Worm (Caenorhabditis elegans) whole organism, young adult: ENCODE data around the gene R01H10.4.

Experiments
- B0261.1 ChIP-seq: sonication (generic microtip); optimal IDR thresholded peaks from 2 replicates; lab custom pipeline; 2016; ENCODE audit warnings: mild to moderate bottlenecking, missing genetic modification characterization, moderate library complexity, missing compliant biosample characterization
- D2030.7 ChIP-seq: fragments of 200-800 bp; sonication (Bioruptor generic); IDR thresholded peaks from 2 replicates; pipeline ENCODE4 v1.3.6; 2022; ENCODE audit warnings: missing genetic modification reagents, missing genetic modification characterization, missing compliant biosample characterization
- F22D6.2 ChIP-seq: sonication (generic microtip); optimal IDR thresholded peaks from 2 replicates; lab custom pipeline; 2016; ENCODE audit warnings: mild to moderate bottlenecking, missing genetic modification characterization, missing compliant biosample characterization
- F23B12.7 ChIP-seq: sonication (generic microtip); optimal IDR thresholded peaks from 2 replicates; lab custom pipeline; 2017; ENCODE audit warnings: missing genetic modification characterization, mild to moderate bottlenecking, missing compliant biosample characterization, antibody characterized with exemption, moderate library complexity; ENCODE audit not compliant: insufficient read depth
- F33H1.4 ChIP-seq: fragments of 200-800 bp; sonication (Bioruptor generic); IDR thresholded peaks from 2 replicates; pipeline ENCODE4 v1.3.6; 2022; ENCODE audit warnings: missing genetic modification reagents, missing genetic modification characterization, missing compliant biosample characterization
- F37B4.10 ChIP-seq: fragments of 200-800 bp; sonication (Bioruptor generic); IDR thresholded peaks from 2 replicates; pipeline ENCODE4 v1.3.6; 2022; ENCODE audit warnings: missing genetic modification characterization, missing compliant biosample characterization
- F52B5.7 ChIP-seq: sonication (generic microtip); optimal IDR thresholded peaks from 2 replicates; lab custom pipeline; 2016; ENCODE audit warnings: mild to moderate bottlenecking, missing genetic modification characterization, missing compliant biosample characterization
- F57A8.1 ChIP-seq: fragments of 200-800 bp; sonication (Bioruptor generic); optimal IDR thresholded peaks from 2 replicates; lab custom pipeline; 2018; ENCODE audit warnings: mild to moderate bottlenecking, missing genetic modification characterization, moderate library complexity, missing compliant biosample characterization
- K11D2.4 ChIP-seq: fragments of 200-800 bp; sonication (Bioruptor generic); IDR thresholded peaks from 2 replicates; pipeline ENCODE4 v1.3.6; 2022; ENCODE audit warnings: missing genetic modification reagents, missing genetic modification characterization, missing compliant biosample characterization
- Y53G8AR.9 ChIP-seq: fragments of 200-800 bp; sonication (Bioruptor generic); conservative IDR thresholded peaks from 2 replicates; pipeline ENCODE4 v1.3.6; 2022; ENCODE audit warnings: missing genetic modification reagents, missing genetic modification characterization, missing compliant biosample characterization
- Y67H2A.10 ChIP-seq: fragments of 200-800 bp; sonication (Bioruptor generic); conservative IDR thresholded peaks from 2 replicates; pipeline ENCODE4 v1.3.6; 2022; ENCODE audit warnings: missing genetic modification reagents, missing genetic modification characterization, missing compliant biosample characterization
- Y95B8A.8 ChIP-seq: fragments of 200-800 bp; sonication (Bioruptor generic); IDR thresholded peaks from 2 replicates; pipeline ENCODE4 v1.3.6; 2022; ENCODE audit warnings: missing genetic modification reagents, missing genetic modification characterization, missing compliant biosample characterization
- akir-1 ChIP-seq: fragments of 200-800 bp; sonication (Bioruptor generic); optimal IDR thresholded peaks from 2 replicates; lab custom pipeline; 2018; ENCODE audit warnings: mild to moderate bottlenecking, missing genetic modification characterization, moderate library complexity, missing compliant biosample characterization
- ama-1 ChIP-seq, 3 experiments: fragments of 150-350 bp in 1 of 3; sonication (generic microtip) in 2 of 3; optimal IDR thresholded peaks; 2 replicates each; lab custom pipeline; 2014 to 2018; ENCODE audit warnings: missing biosample characterization in 2 of 3, missing genetic modification characterization in 2 of 3, missing genetic modification reagents in 2 of 3
- atf-7 ChIP-seq: sonication (generic microtip); optimal IDR thresholded peaks from 2 replicates; lab custom pipeline; 2017; ENCODE audit warnings: mild to moderate bottlenecking, missing genetic modification characterization, missing compliant biosample characterization
- athp-1 ChIP-seq: sonication (generic microtip); optimal IDR thresholded peaks from 2 replicates; lab custom pipeline; 2017; ENCODE audit warnings: mild to moderate bottlenecking, missing genetic modification characterization, missing compliant biosample characterization
- bed-2 ChIP-seq: fragments of 200-800 bp; sonication (Bioruptor generic); IDR thresholded peaks from 2 replicates; pipeline ENCODE4 v1.3.6; 2022; ENCODE audit warnings: missing genetic modification reagents, missing genetic modification characterization, missing compliant biosample characterization
- cebp-1 ChIP-seq, 2 experiments: fragments of 200-800 bp in 1 of 2; sonication (Bioruptor generic) in 1 of 2; sonication (generic microtip) in 1 of 2; IDR thresholded peaks in 1 of 2; optimal IDR thresholded peaks in 1 of 2; 2 replicates each; pipeline versions ENCODE4 v1.3.6 to Lab custom; 2017 to 2022; ENCODE audit warnings: missing compliant biosample characterization in 2 of 2, missing genetic modification characterization in 2 of 2, mild to moderate bottlenecking in 1 of 2, missing genetic modification reagents in 1 of 2, moderate library complexity in 1 of 2
- ceh-79 ChIP-seq: sonication (generic microtip); optimal IDR thresholded peaks from 2 replicates; lab custom pipeline; 2017; ENCODE audit warnings: mild to moderate bottlenecking, missing genetic modification characterization, missing compliant biosample characterization
- ceh-91 ChIP-seq: fragments of 200-800 bp; sonication (Bioruptor generic); IDR thresholded peaks from 2 replicates; pipeline ENCODE4 v1.3.6; 2022; ENCODE audit warnings: missing genetic modification reagents, missing genetic modification characterization, missing compliant biosample characterization
- dox-1 ChIP-seq: fragments of 200-800 bp; sonication (Bioruptor generic); IDR thresholded peaks from 2 replicates; pipeline ENCODE4 v1.3.6; 2022; ENCODE audit warnings: missing genetic modification reagents, missing genetic modification characterization, missing compliant biosample characterization
- egl-44 ChIP-seq: fragments of 200-800 bp; sonication (Bioruptor generic); IDR thresholded peaks from 2 replicates; pipeline ENCODE4 v1.3.6; 2022; ENCODE audit warnings: missing genetic modification reagents, missing genetic modification characterization, missing compliant biosample characterization
- gei-17 ChIP-seq: fragments of 200-800 bp; sonication (Bioruptor generic); optimal IDR thresholded peaks from 2 replicates; lab custom pipeline; 2018; ENCODE audit warnings: mild to moderate bottlenecking, missing genetic modification characterization, missing compliant biosample characterization
- hlh-26 ChIP-seq: fragments of 200-800 bp; sonication (Bioruptor generic); conservative IDR thresholded peaks from 2 replicates; pipeline ENCODE4 v1.3.6; 2022; ENCODE audit warnings: missing genetic modification reagents, missing genetic modification characterization, missing compliant biosample characterization
- lag-1 ChIP-seq: fragments of 200-800 bp; sonication (Bioruptor generic); IDR thresholded peaks from 2 replicates; pipeline ENCODE4 v1.3.6; 2022; ENCODE audit warnings: missing genetic modification reagents, missing genetic modification characterization, missing compliant biosample characterization
- let-526 ChIP-seq: fragments of 200-800 bp; sonication (Bioruptor generic); IDR thresholded peaks from 2 replicates; pipeline ENCODE4 v1.3.6; 2022; ENCODE audit warnings: missing genetic modification reagents, missing genetic modification characterization, missing compliant biosample characterization
- let-607 ChIP-seq, 2 experiments: fragments of 200-800 bp in 1 of 2; sonication (Bioruptor generic) in 1 of 2; sonication (generic microtip) in 1 of 2; optimal IDR thresholded peaks; 2 replicates each; lab custom pipeline; 2016 to 2018; ENCODE audit warnings: mild to moderate bottlenecking in 2 of 2, missing compliant biosample characterization in 2 of 2, missing genetic modification characterization in 2 of 2, moderate library complexity in 2 of 2, missing genotype in 1 of 2
- lin-26 ChIP-seq: fragments of 200-800 bp; sonication (Bioruptor generic); IDR thresholded peaks from 2 replicates; pipeline ENCODE4 v1.3.6; 2022; ENCODE audit warnings: missing genetic modification reagents, missing genetic modification characterization, missing compliant biosample characterization
- lir-1 ChIP-seq: fragments of 200-800 bp; sonication (Bioruptor generic); conservative IDR thresholded peaks from 2 replicates; pipeline ENCODE4 v1.3.6; 2022; ENCODE audit warnings: missing genetic modification reagents, missing genetic modification characterization, missing compliant biosample characterization
- madf-3 ChIP-seq: fragments of 200-800 bp; sonication (Bioruptor generic); IDR thresholded peaks from 2 replicates; pipeline ENCODE4 v1.3.6; 2022; ENCODE audit warnings: missing genetic modification reagents, missing genetic modification characterization, missing compliant biosample characterization
- madf-6 ChIP-seq: fragments of 200-800 bp; sonication (Bioruptor generic); IDR thresholded peaks from 2 replicates; pipeline ENCODE4 v1.3.6; 2022; ENCODE audit warnings: missing genetic modification reagents, missing genetic modification characterization, missing compliant biosample characterization
- mcd-1 ChIP-seq: fragments of 200-800 bp; sonication (Bioruptor generic); IDR thresholded peaks from 2 replicates; pipeline ENCODE4 v1.3.6; 2022; ENCODE audit warnings: missing genetic modification reagents, missing genetic modification characterization, missing compliant biosample characterization
- mel-28 ChIP-seq: sonication (generic microtip); optimal IDR thresholded peaks from 2 replicates; lab custom pipeline; 2016; ENCODE audit warnings: borderline replicate concordance, mild to moderate bottlenecking, missing genetic modification characterization, missing compliant biosample characterization
- nhr-179 ChIP-seq: sonication (generic microtip); optimal IDR thresholded peaks from 2 replicates; lab custom pipeline; 2016; ENCODE audit warnings: mild to moderate bottlenecking, missing genetic modification characterization, missing compliant biosample characterization
- nhr-90 ChIP-seq: sonication (generic microtip); optimal IDR thresholded peaks from 2 replicates; lab custom pipeline; 2016; ENCODE audit warnings: missing genotype, mild to moderate bottlenecking, missing genetic modification characterization, missing compliant biosample characterization
- rcor-1 ChIP-seq: fragments of 200-800 bp; sonication (Bioruptor generic); IDR thresholded peaks from 2 replicates; pipeline ENCODE4 v1.3.6; 2022; ENCODE audit warnings: missing genetic modification reagents, missing genetic modification characterization, missing compliant biosample characterization
- repo-1 ChIP-seq: sonication (generic microtip); optimal IDR thresholded peaks from 2 replicates; lab custom pipeline; 2017; ENCODE audit warnings: mild to moderate bottlenecking, missing genetic modification characterization, missing compliant biosample characterization
- rpc-1 ChIP-seq, 2 experiments: fragments of 150-350 bp in 1 of 2; sonication (generic microtip) in 1 of 2; optimal IDR thresholded peaks; 2 replicates each; lab custom pipeline; 2014 to 2018; ENCODE audit warnings: missing biosample characterization in 1 of 2, missing genetic modification characterization in 1 of 2, missing genetic modification reagents in 1 of 2, missing genotype in 1 of 2
- sdz-38 ChIP-seq: sonication (generic microtip); optimal IDR thresholded peaks from 2 replicates; lab custom pipeline; 2016; ENCODE audit warnings: missing genotype, missing genetic modification characterization, missing compliant biosample characterization
- sea-2 ChIP-seq: fragments of 200-800 bp; sonication (Bioruptor generic); IDR thresholded peaks from 2 replicates; pipeline ENCODE4 v1.3.6; 2022; ENCODE audit warnings: missing genetic modification characterization, missing compliant biosample characterization
- snpc-1.3 ChIP-seq: sonication (generic microtip); optimal IDR thresholded peaks from 2 replicates; lab custom pipeline; 2017; ENCODE audit warnings: missing genetic modification characterization, mild to moderate bottlenecking, missing compliant biosample characterization, antibody characterized with exemption, moderate library complexity, missing genotype, missing genetic modification reagents; ENCODE audit not compliant: insufficient read depth
- snpc-3.4 ChIP-seq: sonication (generic microtip); optimal IDR thresholded peaks from 2 replicates; lab custom pipeline; 2017; ENCODE audit warnings: missing genetic modification characterization, mild to moderate bottlenecking, missing compliant biosample characterization, antibody characterized with exemption, moderate library complexity, missing genotype, missing genetic modification reagents
- somi-1 ChIP-seq: fragments of 200-800 bp; sonication (Bioruptor generic); optimal IDR thresholded peaks from 2 replicates; lab custom pipeline; 2018; ENCODE audit warnings: mild to moderate bottlenecking, missing genetic modification characterization, missing compliant biosample characterization
- unc-62 ChIP-seq: fragments of 150-350 bp; optimal IDR thresholded peaks from 2 replicates; lab custom pipeline; 2014; ENCODE audit warnings: missing biosample characterization, missing genetic modification reagents, missing genetic modification characterization
- ztf-22 ChIP-seq: fragments of 200-800 bp; sonication (Bioruptor generic); optimal IDR thresholded peaks from 2 replicates; lab custom pipeline; 2018; ENCODE audit warnings: mild to moderate bottlenecking, missing genetic modification characterization, moderate library complexity, missing compliant biosample characterization
- ztf-26 ChIP-seq: sonication (generic microtip); optimal IDR thresholded peaks from 2 replicates; lab custom pipeline; 2017; ENCODE audit warnings: missing genetic modification characterization, missing compliant biosample characterization

The R01H10.4 gene

ce11 chrIII:10214540-10214979 is 40.1 kb upstream of the R01H10.4 start (continued):
- TF ChIP-seq akir-1, result no peak
- TF ChIP-seq athp-1 (tag; lab: Kevin White, UChicago), result peak; percentile 92
- TF ChIP-seq let-526 (GFP tag; lab: Robert Waterston, UW), result peak; percentile 87
- no peak for TF ChIP-seq F23B12.7
- TF ChIP-seq unc-62, result no peak
- TF ChIP-seq snpc-3.4 (tag; lab: Kevin White, UChicago), result peak; percentile 69
- TF ChIP-seq let-607 (tag; optimal IDR thresholded peaks at IDR 0.05; lab: Kevin White, UChicago), result peak; percentile 39 to 71
- TF ChIP-seq gei-17 (GFP tag; lab: Kevin White, UChicago), result peak; percentile 49
- TF ChIP-seq somi-1 (GFP tag; lab: Kevin White, UChicago), result peak; percentile 73
- TF ChIP-seq dox-1 (GFP tag; lab: Robert Waterston, UW), result peak; percentile 72
- peak; percentile 90 for TF ChIP-seq atf-7 (tag; lab: Kevin White, UChicago)
- no peak for TF ChIP-seq hlh-26 (GFP tag; lab: Robert Waterston, UW)
- no peak for TF ChIP-seq rpc-1 (optimal IDR thresholded peaks at IDR 0.05; lab: Kevin White, UChicago)
- no peak for TF ChIP-seq rpc-1 (tag; optimal IDR thresholded peaks at IDR 0.05; lab: Kevin White, UChicago)
- TF ChIP-seq nhr-179 (tag; lab: Kevin White, UChicago), result no peak
- TF ChIP-seq F33H1.4 (GFP tag; lab: Robert Waterston, UW), result peak; percentile 47
- peak; percentile 54; the same call in 1 of the 2 replicates for TF ChIP-seq cebp-1 (GFP tag; IDR thresholded peaks at IDR 0.05; lab: Robert Waterston, UW)
- peak; percentile 88 for TF ChIP-seq cebp-1 (tag; optimal IDR thresholded peaks at IDR 0.05; lab: Kevin White, UChicago)
- TF ChIP-seq ztf-22 (GFP tag; lab: Kevin White, UChicago), result peak; percentile 77
- peak; percentile 95 for TF ChIP-seq repo-1 (tag; lab: Kevin White, UChicago)
- TF ChIP-seq ceh-91 (GFP tag; lab: Robert Waterston, UW), result no peak
- peak; percentile 95 for TF ChIP-seq ama-1 (optimal IDR thresholded peaks at IDR 0.05; lab: Kevin White, UChicago)
- peak; percentile 61 to 77 for TF ChIP-seq ama-1 (GFP tag; optimal IDR thresholded peaks at IDR 0.05; lab: Kevin White, UChicago)
- peak; percentile 70 for TF ChIP-seq lin-26 (GFP tag; lab: Robert Waterston, UW)
- TF ChIP-seq F52B5.7 (tag; lab: Kevin White, UChicago), result peak; percentile 81
- TF ChIP-seq snpc-1.3 (tag; lab: Kevin White, UChicago), result no peak
- TF ChIP-seq lir-1 (GFP tag; lab: Robert Waterston, UW), result peak; percentile 31; the same call in 1 of the 2 replicates
- no peak for TF ChIP-seq bed-2 (GFP tag; lab: Robert Waterston, UW)
- TF ChIP-seq lag-1 (GFP tag; lab: Robert Waterston, UW), result no peak
- peak; percentile 68 for TF ChIP-seq nhr-90 (tag; lab: Kevin White, UChicago)
- TF ChIP-seq rcor-1 (GFP tag; lab: Robert Waterston, UW), result peak; percentile 54
- peak; percentile 79 for TF ChIP-seq Y95B8A.8 (GFP tag; lab: Robert Waterston, UW)
- 0 out of 2 replicates have a peak, but pooled peaks have one; percentile 91 for TF ChIP-seq F37B4.10 (GFP tag; lab: Robert Waterston, UW)
- peak; percentile 0 for TF ChIP-seq mel-28 (tag; lab: Kevin White, UChicago)
- TF ChIP-seq madf-3 (GFP tag; lab: Robert Waterston, UW), result 0 out of 2 replicates have a peak, but pooled peaks have one; percentile 45
- peak; percentile 68 for TF ChIP-seq madf-6
- peak; percentile 59 for TF ChIP-seq mcd-1 (GFP tag; lab: Robert Waterston, UW)
- TF ChIP-seq F22D6.2 (tag; lab: Kevin White, UChicago), result peak; percentile 53
- TF ChIP-seq sdz-38 (tag; lab: Kevin White, UChicago), result no peak
- 0 out of 2 replicates have a peak, but pooled peaks have one; percentile 29 for TF ChIP-seq D2030.7
- 0 out of 2 replicates have a peak, but pooled peaks have one; percentile 55 for TF ChIP-seq K11D2.4 (GFP tag; lab: Robert Waterston, UW)
- TF ChIP-seq sea-2 (GFP tag; lab: Robert Waterston, UW), result no peak
- peak; percentile 44 for TF ChIP-seq ceh-79
- TF ChIP-seq F57A8.1 (GFP tag; lab: Kevin White, UChicago), result peak; percentile 11
- TF ChIP-seq ztf-26 (tag; lab: Kevin White, UChicago), result peak; percentile 68
- TF ChIP-seq egl-44 (GFP tag; lab: Robert Waterston, UW), result no peak
- TF ChIP-seq Y67H2A.10 (GFP tag; lab: Robert Waterston, UW), result no peak; the same call in 1 of the 2 replicates
- peak; percentile 96 for TF ChIP-seq Y53G8AR.9 (GFP tag; lab: Robert Waterston, UW)
- peak; percentile 11 for TF ChIP-seq B0261.1
